Worm (Caenorhabditis elegans) whole organism, midembryonic: ENCODE data around the gene srr-1.

Source experiments
- T22C8.4 ChIP-seq: fragments of 200-800 bp; sonication (Bioruptor generic); IDR thresholded peaks from 2 replicates; pipeline ENCODE4 v1.3.6; 2022; ENCODE audit warnings: missing genetic modification characterization, missing compliant biosample characterization
- cog-1 ChIP-seq: sonication (generic microtip); optimal IDR thresholded peaks from 2 replicates; lab custom pipeline; 2016; ENCODE audit warnings: missing genetic modification characterization, missing compliant biosample characterization
- flt-1 ChIP-seq: fragments of 200-800 bp; sonication (Bioruptor generic); IDR thresholded peaks from 2 replicates; pipeline ENCODE4 v1.3.6; 2022; ENCODE audit warnings: missing genetic modification characterization, missing compliant biosample characterization
- klf-2 ChIP-seq: fragments of 200-800 bp; sonication (Bioruptor generic); conservative IDR thresholded peaks from 2 replicates; pipeline ENCODE4 v1.3.6; 2022; ENCODE audit warnings: missing genetic modification reagents, missing genetic modification characterization, missing compliant biosample characterization
- med-1 ChIP-seq: sonication (generic microtip); optimal IDR thresholded peaks from 2 replicates; lab custom pipeline; 2017; ENCODE audit warnings: missing genetic modification characterization, mild to moderate bottlenecking, missing compliant biosample characterization, antibody characterized with exemption, missing genetic modification reagents; ENCODE audit not compliant: insufficient read depth
- ref-1 ChIP-seq: fragments of 200-800 bp; sonication (Bioruptor generic); conservative IDR thresholded peaks from 2 replicates; pipeline ENCODE4 v1.3.6; 2022; ENCODE audit warnings: missing genetic modification reagents, missing genetic modification characterization, missing compliant biosample characterization
- tab-1 ChIP-seq: fragments of 200-800 bp; sonication (Bioruptor generic); IDR thresholded peaks from 2 replicates; pipeline ENCODE4 v1.3.6; 2022; ENCODE audit warnings: missing genetic modification characterization, missing compliant biosample characterization
- ztf-23 ChIP-seq: fragments of 200-800 bp; sonication (Bioruptor generic); IDR thresholded peaks from 2 replicates; pipeline ENCODE4 v1.3.6; 2022; ENCODE audit warnings: missing genetic modification reagents, missing genetic modification characterization, missing compliant biosample characterization
- ztf-29 ChIP-seq: fragments of 200-800 bp; sonication (Bioruptor generic); IDR thresholded peaks from 2 replicates; pipeline ENCODE4 v1.3.6; 2022; ENCODE audit warnings: missing genetic modification reagents, missing genetic modification characterization, missing compliant biosample characterization

srr-1 gene

DNA sequence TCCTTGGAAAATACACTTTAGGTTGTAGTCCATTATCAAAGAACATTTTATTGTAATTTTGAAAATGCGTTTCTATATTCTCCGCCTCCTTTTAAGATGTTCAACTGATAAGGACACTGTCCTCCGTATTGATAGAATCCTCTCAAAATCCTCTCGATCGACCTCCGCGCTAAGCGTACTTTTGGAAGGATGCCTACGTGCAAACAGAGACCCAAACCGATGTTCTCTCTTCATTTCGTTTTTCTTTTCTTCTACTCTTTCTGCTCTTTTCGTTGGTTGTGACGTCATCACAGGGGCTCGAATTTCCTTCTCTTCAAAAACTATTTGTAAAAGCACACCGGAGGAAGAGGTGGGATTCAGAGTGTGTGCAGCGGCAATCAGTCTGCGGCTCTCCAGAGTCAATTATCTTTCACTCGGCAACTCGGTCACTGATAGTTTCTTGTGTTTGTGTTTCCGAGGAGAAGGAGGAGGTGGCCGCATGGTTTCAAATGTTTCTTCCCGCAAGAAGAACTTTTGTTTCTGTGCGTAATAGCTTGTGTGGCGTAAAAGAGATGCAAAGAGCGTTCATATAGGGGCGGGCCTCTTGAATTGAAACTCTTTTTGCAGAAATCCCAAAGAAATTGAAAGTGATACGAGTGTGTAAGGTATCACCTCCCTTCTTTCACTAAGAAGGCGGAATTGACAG lies 29.0 kb upstream of the srr-1 start, which contains the start of gene C34B4.2:
Gene C34B4.2 (plus strand): TSS at position 614 of the 685 bp plus-strand sequence.
- TF ChIP-seq cog-1 (tag; lab: Kevin White, UChicago): peak; percentile 6
- TF ChIP-seq ref-1 (GFP tag; lab: Robert Waterston, UW): no peak

DNA sequence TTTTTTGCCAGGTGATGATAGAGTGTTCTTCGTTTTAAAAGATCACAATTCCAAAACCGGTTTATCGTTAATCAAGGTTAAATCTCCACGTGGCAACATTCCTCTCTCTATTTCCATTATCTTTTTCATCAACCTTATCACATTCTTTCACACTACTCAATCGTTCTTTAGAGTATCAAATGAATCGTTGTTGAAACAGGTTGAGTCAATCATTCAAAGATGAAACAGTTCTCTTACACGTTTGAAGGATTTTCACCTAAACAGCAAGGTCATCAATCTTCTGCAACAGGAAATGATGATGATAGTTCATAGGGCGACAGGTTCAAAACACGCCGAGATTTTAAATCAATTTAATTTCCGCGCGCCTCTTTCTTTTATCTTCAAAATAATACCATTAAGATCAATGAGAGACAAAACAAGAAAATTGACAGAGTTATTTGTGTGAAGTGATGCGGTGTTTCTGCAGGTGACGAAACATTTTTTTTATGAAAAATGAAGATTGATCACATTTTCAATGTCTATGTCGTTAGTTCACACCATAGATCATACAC lies 27.7 kb upstream of the srr-1 start:
- no peak for TF ChIP-seq flt-1 (GFP tag; lab: Robert Waterston, UW)
- no peak for TF ChIP-seq T22C8.4 (GFP tag; lab: Robert Waterston, UW)
- TF ChIP-seq ztf-23 (GFP tag; lab: Robert Waterston, UW): no peak

DNA sequence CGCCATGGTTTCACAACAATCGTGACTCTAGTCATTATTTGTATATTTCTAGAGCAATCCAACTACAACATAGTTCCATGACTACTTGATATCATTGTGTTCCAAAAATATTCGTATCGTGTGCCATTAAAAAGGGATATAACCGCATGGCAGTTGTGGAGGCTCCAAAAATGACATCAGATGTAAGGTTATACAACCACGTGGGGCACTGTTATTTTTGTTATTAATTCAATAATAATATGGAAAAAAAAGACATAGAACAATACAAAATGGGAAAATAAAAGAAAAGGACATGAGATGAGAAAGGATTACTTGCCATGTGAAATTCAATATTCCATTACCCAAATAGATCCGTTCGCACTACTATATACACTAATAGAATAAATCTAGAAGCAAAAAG lies 21.9 kb upstream of the srr-1 start:
- TF ChIP-seq tab-1 (GFP tag; lab: Robert Waterston, UW) (no peak), ztf-23 (GFP tag; lab: Robert Waterston, UW) (no peak), ztf-29 (GFP tag; lab: Robert Waterston, UW) (no peak), med-1 (GFP tag; lab: Kevin White, UChicago) (no peak), flt-1 (GFP tag; lab: Robert Waterston, UW) (no peak), T22C8.4 (GFP tag; lab: Robert Waterston, UW) (no peak), cog-1 (tag; lab: Kevin White, UChicago) (no peak), klf-2 (GFP tag; lab: Robert Waterston, UW) (no peak), ref-1 (GFP tag; lab: Robert Waterston, UW) (no peak)

DNA sequence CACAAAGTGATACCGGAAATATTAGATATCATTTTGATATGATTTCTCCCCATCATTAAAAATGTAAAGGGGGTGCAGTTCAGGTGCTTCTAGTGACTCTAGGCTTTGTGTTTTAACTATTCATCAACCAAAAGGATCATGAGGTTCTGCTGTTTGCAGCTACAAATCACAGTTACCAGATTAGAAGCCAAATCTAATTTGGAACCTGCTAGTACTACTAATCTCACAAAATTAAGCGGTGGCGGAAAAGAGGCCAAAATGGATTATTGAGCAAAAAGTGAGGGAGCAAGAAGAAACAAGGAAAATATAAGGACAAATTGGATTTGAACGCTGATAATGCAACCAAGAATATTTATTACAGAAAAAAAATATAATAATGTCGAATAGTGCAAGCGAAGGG lies 20.6 kb upstream of the srr-1 start:
- TF ChIP-seq ztf-23 (GFP tag; lab: Robert Waterston, UW): no peak
- TF ChIP-seq ztf-29 (GFP tag; lab: Robert Waterston, UW): no peak
- no peak for TF ChIP-seq klf-2 (GFP tag; lab: Robert Waterston, UW)
- no peak for TF ChIP-seq T22C8.4 (GFP tag; lab: Robert Waterston, UW)
- TF ChIP-seq cog-1 (tag; lab: Kevin White, UChicago): no peak
- TF ChIP-seq flt-1 (GFP tag; lab: Robert Waterston, UW): no peak
- no peak for TF ChIP-seq ref-1 (GFP tag; lab: Robert Waterston, UW)
- TF ChIP-seq med-1 (GFP tag; lab: Kevin White, UChicago): no peak
- TF ChIP-seq tab-1 (GFP tag; lab: Robert Waterston, UW): no peak

DNA sequence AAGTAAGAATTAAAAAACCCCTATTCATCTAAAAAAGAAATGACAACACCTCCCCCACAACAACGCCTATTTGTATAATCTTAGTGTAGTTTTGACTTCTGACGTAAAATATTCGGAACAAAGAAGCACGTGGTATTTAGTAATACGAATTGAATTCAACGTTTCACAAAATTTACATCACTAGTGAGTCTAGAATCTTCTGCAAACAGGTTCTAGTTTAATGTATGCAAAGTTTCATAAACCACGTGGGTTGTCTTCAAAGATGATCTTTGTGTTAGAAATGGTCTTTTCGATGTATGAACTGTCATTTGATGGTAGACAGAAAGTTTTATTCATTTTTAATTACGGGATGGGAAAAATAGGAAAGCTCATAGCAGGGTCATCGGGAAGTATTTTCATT lies 19.6 kb upstream of the srr-1 start:
- TF ChIP-seq cog-1 (tag; lab: Kevin White, UChicago) (no peak), flt-1 (GFP tag; lab: Robert Waterston, UW) (no peak), tab-1 (GFP tag; lab: Robert Waterston, UW) (no peak), klf-2 (GFP tag; lab: Robert Waterston, UW) (no peak), ztf-29 (GFP tag; lab: Robert Waterston, UW) (no peak), med-1 (GFP tag; lab: Kevin White, UChicago) (no peak), ref-1 (GFP tag; lab: Robert Waterston, UW) (no peak), ztf-23 (GFP tag; lab: Robert Waterston, UW) (no peak), T22C8.4 (GFP tag; lab: Robert Waterston, UW) (no peak)

DNA sequence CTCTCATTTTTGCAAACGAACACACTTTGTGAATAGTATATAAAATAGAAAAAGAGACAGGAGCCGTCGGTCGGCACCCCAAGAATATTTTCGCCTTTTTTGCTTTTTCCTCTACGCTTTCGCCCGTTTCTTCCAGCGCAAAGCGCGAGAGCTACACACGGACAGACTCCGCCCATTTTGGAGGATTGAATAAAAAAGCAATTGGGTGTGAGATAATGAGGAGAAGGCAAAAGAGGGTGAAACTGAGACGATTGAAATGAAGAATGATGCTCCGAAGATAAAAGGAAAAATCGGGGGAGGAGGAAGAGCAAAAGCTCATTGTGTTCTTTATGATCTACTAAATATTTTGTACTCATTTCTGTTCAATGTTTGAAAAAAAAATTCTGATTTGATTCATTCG lies 17.5 kb upstream of the srr-1 start, which contains the start of gene C34B4.3:
Gene C34B4.3 (minus strand): TSS at position 101 of the 400 bp plus-strand sequence.
- TF ChIP-seq klf-2 (GFP tag; lab: Robert Waterston, UW) (no peak), flt-1 (GFP tag; lab: Robert Waterston, UW) (no peak), tab-1 (GFP tag; lab: Robert Waterston, UW) (no peak), med-1 (GFP tag; lab: Kevin White, UChicago) (no peak)

DNA sequence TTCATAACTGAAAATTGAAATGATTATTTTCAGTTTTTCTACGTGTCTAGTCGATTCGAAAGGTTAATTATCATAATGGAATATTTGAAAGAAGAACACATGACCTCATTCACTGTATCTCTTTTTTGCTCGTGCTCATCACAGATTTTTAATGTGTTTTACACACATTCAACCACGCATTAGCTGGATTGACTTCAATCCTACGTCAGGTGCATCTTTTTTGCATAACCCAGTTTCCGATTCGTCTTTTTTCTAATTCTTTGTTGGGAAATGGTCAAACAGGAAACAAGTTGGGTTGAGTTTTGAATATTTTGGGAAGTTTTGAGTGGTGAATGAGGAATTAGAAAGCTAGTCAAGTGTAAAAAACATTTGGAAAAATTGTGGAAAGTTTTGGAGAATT lies 16.7 kb upstream of the srr-1 start:
- TF ChIP-seq cog-1 (tag; lab: Kevin White, UChicago) (no peak), klf-2 (GFP tag; lab: Robert Waterston, UW) (no peak), ztf-29 (GFP tag; lab: Robert Waterston, UW) (no peak), T22C8.4 (GFP tag; lab: Robert Waterston, UW) (no peak), med-1 (GFP tag; lab: Kevin White, UChicago) (no peak), flt-1 (GFP tag; lab: Robert Waterston, UW) (no peak), ztf-23 (GFP tag; lab: Robert Waterston, UW) (no peak), ref-1 (GFP tag; lab: Robert Waterston, UW) (no peak), tab-1 (GFP tag; lab: Robert Waterston, UW) (no peak)

DNA sequence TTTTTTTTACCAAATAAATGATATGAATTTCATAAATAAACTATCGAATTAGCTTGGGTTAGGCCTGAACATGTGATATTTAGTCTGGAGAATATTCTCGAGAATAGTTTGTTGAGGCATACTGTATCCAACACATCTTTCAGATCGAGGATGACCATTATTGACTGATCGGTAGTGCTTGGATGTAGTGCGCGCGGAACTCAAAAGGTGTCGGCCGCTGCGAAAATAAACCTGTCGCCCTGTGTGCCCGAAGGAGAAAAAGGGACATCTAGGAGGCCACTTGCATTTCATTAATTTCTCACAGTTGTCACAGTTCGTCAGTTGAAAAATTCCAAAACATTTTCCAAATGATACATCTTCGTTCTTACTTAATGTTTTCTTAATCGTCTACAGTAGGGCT lies 10.6 kb upstream of the srr-1 start:
- TF ChIP-seq ztf-29 (GFP tag; lab: Robert Waterston, UW) (no peak), cog-1 (tag; lab: Kevin White, UChicago) (no peak), ztf-23 (GFP tag; lab: Robert Waterston, UW) (no peak), flt-1 (GFP tag; lab: Robert Waterston, UW) (no peak)

DNA sequence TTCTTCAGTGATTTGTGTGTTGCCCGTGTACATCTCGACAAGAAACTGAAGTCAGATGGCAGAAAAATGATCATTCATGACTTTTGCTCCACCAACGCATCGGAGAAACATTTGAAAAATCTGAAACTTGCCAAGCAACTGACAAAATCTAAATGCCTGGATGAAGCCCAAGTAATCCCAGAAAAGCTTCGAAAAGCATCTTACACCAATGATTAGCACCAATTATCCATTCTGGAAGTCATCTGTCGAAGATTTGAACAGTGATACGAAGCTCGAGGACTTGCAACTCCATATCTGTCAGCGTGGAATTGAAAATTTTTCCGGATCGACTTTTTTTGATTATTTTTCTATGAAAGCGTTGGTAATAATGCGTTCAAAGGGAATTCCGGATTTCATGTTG lies 9.9 kb upstream of the srr-1 start:
- TF ChIP-seq klf-2 (GFP tag; lab: Robert Waterston, UW): no peak
- no peak for TF ChIP-seq cog-1 (tag; lab: Kevin White, UChicago)
- no peak for TF ChIP-seq med-1 (GFP tag; lab: Kevin White, UChicago)
- TF ChIP-seq ref-1 (GFP tag; lab: Robert Waterston, UW): no peak
- TF ChIP-seq ztf-23 (GFP tag; lab: Robert Waterston, UW): no peak
- TF ChIP-seq ztf-29 (GFP tag; lab: Robert Waterston, UW): no peak
- no peak for TF ChIP-seq flt-1 (GFP tag; lab: Robert Waterston, UW)
- no peak for TF ChIP-seq tab-1 (GFP tag; lab: Robert Waterston, UW)
- TF ChIP-seq T22C8.4 (GFP tag; lab: Robert Waterston, UW): no peak
